Worm (Caenorhabditis elegans): ENCODE data around the gene K02E10.4.

DNA sequence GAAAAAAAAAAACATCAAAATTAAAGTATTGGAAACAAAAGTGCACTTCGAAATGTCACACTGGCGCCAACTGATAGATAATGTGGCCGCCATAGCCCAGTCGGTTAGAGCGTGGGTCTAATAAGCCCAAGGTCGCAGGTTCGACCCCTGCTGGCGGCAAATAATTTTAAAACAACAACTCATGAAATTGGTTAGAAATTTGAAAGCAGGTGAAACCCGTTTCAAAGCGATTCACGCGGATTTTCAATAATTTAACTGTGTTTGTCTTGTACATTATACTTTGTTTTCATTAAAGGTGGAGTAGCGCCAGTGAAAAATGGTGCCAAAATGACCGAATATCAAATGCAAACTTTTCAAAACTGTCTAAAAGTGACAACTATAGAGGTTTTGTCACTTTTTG, 48.2 kb downstream of the K02E10.4 start:
- TF ChIP-seq unc-39 (tag; optimal IDR thresholded peaks at IDR 0.05) (no peak), nhr-10 (tag; optimal IDR thresholded peaks at IDR 0.05) (no peak), lin-29 (GFP tag; IDR thresholded peaks at IDR 0.05) (no peak), mxl-2 (GFP tag; conservative IDR thresholded peaks at IDR 0.05) (no peak), tag-97 (GFP tag; IDR thresholded peaks at IDR 0.05) (no peak), mep-1 (tag; optimal IDR thresholded peaks at IDR 0.05) (no peak), hlh-30 (tag; optimal IDR thresholded peaks at IDR 0.05; ENCODE audit: insufficient read depth) (peak; percentile 46)

All from whole organism, L4 larva.